Fruit fly (Drosophila melanogaster) whole organism, pupa: ENCODE measurements around the gene aurB.
A peak's percentile ranks its signal among the peaks of the same experiment; 100 is the strongest.

Source experiments
- CG10348 ChIP-seq: fragments of 200-800 bp; sonication (Bioruptor generic); IDR thresholded peaks from 2 replicates; pipeline ENCODE4 v1.3.6; 2022; ENCODE audit warnings: missing biosample characterization, missing genetic modification characterization
- CG12605 ChIP-seq: fragments of 200-800 bp; sonication (Bioruptor generic); IDR thresholded peaks from 2 replicates; pipeline ENCODE4 v1.3.6; 2022; ENCODE audit warnings: missing biosample characterization, missing genetic modification characterization
- CG13204 ChIP-seq: fragments of 200-800 bp; sonication (Bioruptor generic); optimal IDR thresholded peaks from 2 replicates; lab custom pipeline; 2018; ENCODE audit warnings: missing biosample characterization, mild to moderate bottlenecking, missing genetic modification characterization, moderate library complexity
- CG14655 ChIP-seq: fragments of 200-800 bp; sonication (Bioruptor generic); optimal IDR thresholded peaks from 3 replicates; lab custom pipeline; 2017; ENCODE audit warnings: mild to moderate bottlenecking, missing biosample characterization, missing genetic modification reagents, missing genetic modification characterization
- CG15710 ChIP-seq: fragments of 200-800 bp; sonication (Bioruptor generic); optimal IDR thresholded peaks from 2 replicates; lab custom pipeline; 2018; ENCODE audit warnings: missing biosample characterization, mild to moderate bottlenecking, missing genetic modification characterization, moderate library complexity
- CG17806 ChIP-seq: fragments of 200-800 bp; sonication (Bioruptor generic); optimal IDR thresholded peaks from 2 replicates; lab custom pipeline; 2018; ENCODE audit warnings: missing biosample characterization, mild to moderate bottlenecking, missing genetic modification characterization, moderate library complexity
- CG32121 ChIP-seq: fragments of 200-800 bp; sonication (Bioruptor generic); IDR thresholded peaks from 2 replicates; pipeline ENCODE4 v1.3.6; 2022; ENCODE audit warnings: missing biosample characterization, missing genetic modification characterization
- CG34367 ChIP-seq: fragments of 200-800 bp; sonication (Bioruptor generic); optimal IDR thresholded peaks from 2 replicates; lab custom pipeline; 2018; ENCODE audit warnings: missing biosample characterization, mild to moderate bottlenecking, missing genetic modification characterization
- CG4496 ChIP-seq: fragments of 200-800 bp; sonication (Bioruptor generic); IDR thresholded peaks from 3 replicates; pipeline ENCODE4 v1.3.6; 2022; ENCODE audit warnings: missing biosample characterization, missing genetic modification characterization
- CG8159 ChIP-seq: fragments of 200-800 bp; sonication (Bioruptor generic); optimal IDR thresholded peaks from 3 replicates; lab custom pipeline; 2018; ENCODE audit warnings: missing biosample characterization, mild to moderate bottlenecking, missing genetic modification characterization, moderate library complexity
- CG8301 ChIP-seq: fragments of 200-800 bp; sonication (Bioruptor generic); optimal IDR thresholded peaks from 2 replicates; lab custom pipeline; 2018; ENCODE audit warnings: missing biosample characterization, mild to moderate bottlenecking, missing genetic modification characterization
- CG9948 ChIP-seq: fragments of 200-800 bp; sonication (Bioruptor generic); optimal IDR thresholded peaks from 2 replicates; lab custom pipeline; 2018; ENCODE audit warnings: missing biosample characterization, mild to moderate bottlenecking, missing genetic modification characterization, moderate library complexity
- D1 ChIP-seq: fragments of 200-800 bp; sonication (Bioruptor generic); optimal IDR thresholded peaks from 2 replicates; lab custom pipeline; 2018; ENCODE audit warnings: missing biosample characterization, mild to moderate bottlenecking, missing genetic modification characterization, moderate library complexity
- EcR ChIP-seq: fragments of 200-800 bp; sonication (Bioruptor generic); optimal IDR thresholded peaks from 3 replicates; lab custom pipeline; 2019; ENCODE audit warnings: missing biosample characterization, missing genetic modification characterization, mild to moderate bottlenecking, moderate library complexity, missing genetic modification reagents
- Ets98B ChIP-seq: fragments of 200-800 bp; sonication (Bioruptor generic); IDR thresholded peaks from 2 replicates; pipeline ENCODE4 v1.3.6; 2022; ENCODE audit warnings: missing biosample characterization, missing genetic modification characterization
- Pif1A ChIP-seq: fragments of 200-800 bp; sonication (Bioruptor generic); optimal IDR thresholded peaks from 3 replicates; lab custom pipeline; 2016; ENCODE audit warnings: missing biosample characterization, missing genetic modification characterization
- Pif1B ChIP-seq: fragments of 200-800 bp; sonication (Bioruptor generic); optimal IDR thresholded peaks from 3 replicates; lab custom pipeline; 2016; ENCODE audit warnings: missing biosample characterization, missing genetic modification characterization
- Snoo ChIP-seq: fragments of 200-800 bp; sonication (Bioruptor generic); optimal IDR thresholded peaks from 3 replicates; lab custom pipeline; 2017; ENCODE audit warnings: missing biosample characterization, mild to moderate bottlenecking, missing genetic modification characterization, inconsistent platforms
- fd96Ca ChIP-seq: fragments of 200-800 bp; sonication (Bioruptor generic); IDR thresholded peaks from 3 replicates; pipeline ENCODE4 v1.3.6; 2022; ENCODE audit warnings: missing biosample characterization, missing genetic modification characterization
- gl ChIP-seq: fragments of 200-800 bp; sonication (Bioruptor generic); optimal IDR thresholded peaks from 2 replicates; lab custom pipeline; 2018; ENCODE audit warnings: missing biosample characterization, mild to moderate bottlenecking, missing genetic modification characterization
- rn ChIP-seq: fragments of 200-800 bp; sonication (Bioruptor generic); IDR thresholded peaks from 2 replicates; pipeline ENCODE4 v1.3.6; 2022; ENCODE audit warnings: missing biosample characterization, missing genetic modification characterization

Gene aurB

dm6 chr2L:10845564-10845963, 12.3 kb downstream of the aurB start, which contains the start of the genes CG17139 and CG17140:
TSS of gene CG17139 (minus strand) at chr2L:10845664.
TSS of gene CG17140 (minus strand) at chr2L:10845664.
- no peak for TF ChIP-seq CG34367 (tag; lab: Kevin White, UChicago)
- no peak for TF ChIP-seq CG17806 (tag; lab: Kevin White, UChicago)
- TF ChIP-seq Ets98B (GFP tag; lab: Robert Waterston, UW): no peak
- TF ChIP-seq CG14655 (GFP tag; lab: Kevin White, UChicago): no peak
- no peak for TF ChIP-seq EcR (GFP tag; lab: Kevin White, UChicago)
- TF ChIP-seq CG10348 (GFP tag; lab: Robert Waterston, UW): no peak
- no peak for TF ChIP-seq CG32121 (GFP tag; lab: Robert Waterston, UW)
- no peak for TF ChIP-seq CG8301 (tag; lab: Kevin White, UChicago)
- TF ChIP-seq CG12605 (GFP tag; lab: Robert Waterston, UW): no peak
- no peak for TF ChIP-seq Pif1B
- TF ChIP-seq CG13204 (GFP tag; lab: Kevin White, UChicago): no peak
- no peak for TF ChIP-seq fd96Ca
- no peak for TF ChIP-seq Snoo (tag; lab: Kevin White, UChicago)
- TF ChIP-seq Pif1A (GFP tag; lab: Kevin White, UChicago): no peak
- no peak for TF ChIP-seq D1 (tag; lab: Kevin White, UChicago)
- TF ChIP-seq CG8159 (tag; lab: Kevin White, UChicago): no peak
- TF ChIP-seq gl (tag; lab: Kevin White, UChicago): no peak
- no peak for TF ChIP-seq CG9948 (tag; lab: Kevin White, UChicago)
- no peak for TF ChIP-seq CG15710

dm6 chr2L:10842326-10842725, 15.6 kb downstream of the aurB start, which contains the start of gene CG6700:
TSS of gene CG6700 (minus strand) at chr2L:10842597.
- no peak for TF ChIP-seq CG13204 (GFP tag; lab: Kevin White, UChicago)
- no peak for TF ChIP-seq CG8159 (tag; lab: Kevin White, UChicago)
- no peak for TF ChIP-seq CG15710
- no peak for TF ChIP-seq gl (tag; lab: Kevin White, UChicago)
- no peak for TF ChIP-seq Ets98B (GFP tag; lab: Robert Waterston, UW)
- TF ChIP-seq D1 (tag; lab: Kevin White, UChicago): no peak
- no peak for TF ChIP-seq rn
- TF ChIP-seq CG9948 (tag; lab: Kevin White, UChicago): no peak
- TF ChIP-seq Snoo (tag; lab: Kevin White, UChicago): no peak

dm6 chr2L:10841619-10842018, 16.3 kb downstream of the aurB start:
- TF ChIP-seq gl (tag; lab: Kevin White, UChicago): no peak
- TF ChIP-seq CG8301 (tag; lab: Kevin White, UChicago): no peak
- TF ChIP-seq CG12605 (GFP tag; lab: Robert Waterston, UW): no peak
- no peak for TF ChIP-seq Ets98B (GFP tag; lab: Robert Waterston, UW)
- TF ChIP-seq CG8159 (tag; lab: Kevin White, UChicago): no peak
- TF ChIP-seq CG13204 (GFP tag; lab: Kevin White, UChicago): no peak
- no peak for TF ChIP-seq CG14655 (GFP tag; lab: Kevin White, UChicago)
- no peak for TF ChIP-seq CG17806 (tag; lab: Kevin White, UChicago)
- no peak for TF ChIP-seq Pif1B
- no peak for TF ChIP-seq CG4496 (GFP tag; lab: Robert Waterston, UW)
- no peak for TF ChIP-seq fd96Ca
- no peak for TF ChIP-seq Pif1A (GFP tag; lab: Kevin White, UChicago)
- TF ChIP-seq CG34367 (tag; lab: Kevin White, UChicago): no peak

dm6 chr2L:10837491-10837890, 20.4 kb downstream of the aurB start, which contains the start of gene Nos:
TSS of gene Nos (minus strand) at chr2L:10837511.
- TF ChIP-seq CG12605 (GFP tag; lab: Robert Waterston, UW) (peak; percentile 76), CG34367 (tag; lab: Kevin White, UChicago) (no peak)

- TF ChIP-seq CG13204 (GFP tag; lab: Kevin White, UChicago): no peak
- TF ChIP-seq CG10348 (GFP tag; lab: Robert Waterston, UW): no peak
- no peak for TF ChIP-seq gl (tag; lab: Kevin White, UChicago)
- no peak for TF ChIP-seq CG34367 (tag; lab: Kevin White, UChicago)
- TF ChIP-seq EcR (GFP tag; lab: Kevin White, UChicago): no peak
- no peak for TF ChIP-seq CG14655 (GFP tag; lab: Kevin White, UChicago)
- TF ChIP-seq Pif1B: no peak
- TF ChIP-seq D1 (tag; lab: Kevin White, UChicago): no peak
Measured at dm6 chr2L:10831590-10831989, 26.3 kb downstream of the aurB start.

- no peak for TF ChIP-seq fd96Ca
- TF ChIP-seq, all 21 proteins: peak for 0
Measured at dm6 chr2L:10822620-10823019, 35.3 kb downstream of the aurB start.

dm6 chr2L:10820405-10820804, 37.5 kb downstream of the aurB start, which contains the start of gene CG17134:
TSS of gene CG17134 (plus strand) at chr2L:10820705.
- TF ChIP-seq CG17806 (tag; lab: Kevin White, UChicago) (no peak), CG13204 (GFP tag; lab: Kevin White, UChicago) (no peak), gl (tag; lab: Kevin White, UChicago) (no peak), CG14655 (GFP tag; lab: Kevin White, UChicago) (no peak), CG9948 (tag; lab: Kevin White, UChicago) (no peak), CG10348 (GFP tag; lab: Robert Waterston, UW) (no peak), CG8159 (tag; lab: Kevin White, UChicago) (no peak), CG4496 (GFP tag; lab: Robert Waterston, UW) (no peak), Snoo (tag; lab: Kevin White, UChicago) (no peak), CG32121 (GFP tag; lab: Robert Waterston, UW) (no peak), fd96Ca (no peak), CG15710 (no peak), rn (no peak), EcR (GFP tag; lab: Kevin White, UChicago) (no peak), D1 (tag; lab: Kevin White, UChicago) (no peak), CG12605 (GFP tag; lab: Robert Waterston, UW) (no peak), CG34367 (tag; lab: Kevin White, UChicago) (no peak), CG8301 (tag; lab: Kevin White, UChicago) (no peak), Pif1A (GFP tag; lab: Kevin White, UChicago) (no peak), Ets98B (GFP tag; lab: Robert Waterston, UW) (no peak)
